Worm (Caenorhabditis elegans) whole organism, L1 larva: ENCODE data around the gene F16H6.3.

Source experiments
- C16A3.4 ChIP-seq: fragments of 150-350 bp; optimal IDR thresholded peaks from 2 replicates; lab custom pipeline; 2014; ENCODE audit warnings: missing biosample characterization, missing genetic modification characterization
- dpl-1 ChIP-seq, 3 experiments: fragments of 150-350 bp in 2 of 3; sonication (generic microtip) in 1 of 3; optimal IDR thresholded peaks; 2 replicates each; lab custom pipeline; 2014 to 2017; ENCODE audit warnings: missing biosample characterization in 3 of 3, missing genetic modification characterization in 3 of 3, missing genetic modification reagents in 3 of 3
- nhr-47 ChIP-seq: sonication (generic microtip); optimal IDR thresholded peaks from 2 replicates; lab custom pipeline; 2016; ENCODE audit warnings: mild to moderate bottlenecking, missing genetic modification characterization, moderate library complexity, missing compliant biosample characterization

DNA sequence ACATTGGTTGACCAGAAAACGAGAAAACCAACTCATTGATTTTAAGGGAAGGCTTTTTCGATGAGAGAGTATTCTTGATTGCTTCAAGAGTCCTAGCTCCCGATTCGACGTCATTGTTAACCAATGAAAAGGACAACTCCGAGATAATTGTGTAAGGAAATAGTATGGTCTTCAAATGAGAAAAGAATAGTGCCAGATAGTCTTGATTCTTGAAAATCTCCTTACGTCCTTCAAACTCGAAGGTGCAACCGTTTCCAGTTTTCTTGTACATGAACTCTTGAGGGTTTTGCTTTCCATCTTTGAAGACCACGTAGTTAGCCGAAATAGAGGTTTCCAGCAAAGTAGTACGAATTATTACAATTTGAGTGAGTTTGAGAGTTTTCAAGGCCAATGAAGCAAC lies 48.1 kb downstream of the F16H6.3 start:
- no peak for TF ChIP-seq nhr-47 (tag; lab: Kevin White, UChicago)
- no peak for TF ChIP-seq dpl-1 (GFP tag; optimal IDR thresholded peaks at IDR 0.05; lab: Kevin White, UChicago)
- no peak for TF ChIP-seq C16A3.4 (tag; lab: Kevin White, UChicago)
